Fruit fly (Drosophila melanogaster) whole organism, embryonic: ENCODE measurements around the gene CG6843.

Experiments
- ATbp ChIP-seq: fragments of 200-800 bp; sonication (Bioruptor generic); optimal IDR thresholded peaks from 2 replicates; lab custom pipeline; 2017; ENCODE audit warnings: missing biosample characterization, mild to moderate bottlenecking, missing genetic modification characterization, missing genetic modification reagents
- Abd-B ChIP-seq: fragments of 200-800 bp; sonication (Bioruptor generic); optimal IDR thresholded peaks from 2 replicates; lab custom pipeline; 2018; ENCODE audit warnings: missing biosample characterization, mild to moderate bottlenecking, missing genetic modification characterization, moderate library complexity
- CG12299 ChIP-seq: fragments of 200-800 bp; sonication (Bioruptor generic); optimal IDR thresholded peaks from 2 replicates; lab custom pipeline; 2018; ENCODE audit warnings: missing biosample characterization, mild to moderate bottlenecking, missing genetic modification characterization
- CG1233 ChIP-seq: fragments of 200-800 bp; sonication (Bioruptor generic); optimal IDR thresholded peaks from 4 replicates; lab custom pipeline; 2018; ENCODE audit warnings: missing biosample characterization, mild to moderate bottlenecking, missing genetic modification characterization
- CG14710 ChIP-seq: fragments of 200-800 bp; sonication (Bioruptor generic); optimal IDR thresholded peaks from 3 replicates; lab custom pipeline; 2019; ENCODE audit warnings: missing biosample characterization, mild to moderate bottlenecking, missing genetic modification characterization, moderate library complexity
- CG1529 ChIP-seq: fragments of 200-800 bp; sonication (Bioruptor generic); optimal IDR thresholded peaks from 3 replicates; lab custom pipeline; 2018; ENCODE audit warnings: missing biosample characterization, missing genetic modification characterization
- CG1647 ChIP-seq: fragments of 200-800 bp; sonication (Bioruptor generic); optimal IDR thresholded peaks from 3 replicates; lab custom pipeline; 2016; ENCODE audit warnings: missing biosample characterization, missing genetic modification characterization
- CG17359 ChIP-seq: fragments of 200-800 bp; sonication (Bioruptor generic); optimal IDR thresholded peaks from 3 replicates; lab custom pipeline; 2018; ENCODE audit warnings: missing biosample characterization, mild to moderate bottlenecking, missing genetic modification characterization, moderate library complexity
- CG17612 ChIP-seq: fragments of 200-800 bp; sonication (Bioruptor generic); IDR thresholded peaks from 2 replicates; pipeline ENCODE4 v1.3.6; 2022; ENCODE audit warnings: missing biosample characterization, missing genetic modification characterization
- CG2199 ChIP-seq: fragments of 200-800 bp; sonication (Bioruptor generic); IDR thresholded peaks from 3 replicates; pipeline ENCODE4 v1.3.6; 2022; ENCODE audit warnings: missing biosample characterization, missing genetic modification characterization
- CG31224 ChIP-seq: fragments of 200-800 bp; sonication (Bioruptor generic); IDR thresholded peaks from 2 replicates; pipeline ENCODE4 v1.3.6; 2022; ENCODE audit warnings: missing biosample characterization, missing genetic modification characterization
- CG34376 ChIP-seq: fragments of 200-800 bp; sonication (Bioruptor generic); optimal IDR thresholded peaks from 2 replicates; lab custom pipeline; 2018; ENCODE audit warnings: missing biosample characterization, mild to moderate bottlenecking, missing genetic modification characterization
- CG4328 ChIP-seq: fragments of 200-800 bp; sonication (Bioruptor generic); optimal IDR thresholded peaks from 3 replicates; lab custom pipeline; 2017; ENCODE audit warnings: missing biosample characterization, missing genetic modification reagents, missing genetic modification characterization
- CG4617 ChIP-seq: fragments of 200-800 bp; sonication (Bioruptor generic); optimal IDR thresholded peaks from 3 replicates; lab custom pipeline; 2016; ENCODE audit warnings: missing biosample characterization, missing genetic modification characterization, borderline replicate concordance
- CG6254 ChIP-seq: fragments of 200-800 bp; sonication (Bioruptor generic); optimal IDR thresholded peaks from 3 replicates; lab custom pipeline; 2017; ENCODE audit warnings: mild to moderate bottlenecking, missing biosample characterization, missing genetic modification reagents, missing genetic modification characterization
- CG6654 ChIP-seq: fragments of 200-800 bp; sonication (Bioruptor generic); optimal IDR thresholded peaks from 2 replicates; lab custom pipeline; 2017; ENCODE audit warnings: missing biosample characterization, mild to moderate bottlenecking, missing genetic modification characterization
- CG6765 ChIP-seq: fragments of 200-800 bp; sonication (Bioruptor generic); optimal IDR thresholded peaks from 3 replicates; lab custom pipeline; 2017; ENCODE audit warnings: missing biosample characterization, mild to moderate bottlenecking, missing genetic modification characterization
- CG7745 ChIP-seq: fragments of 200-800 bp; sonication (Bioruptor generic); optimal IDR thresholded peaks from 2 replicates; lab custom pipeline; 2018; ENCODE audit warnings: missing biosample characterization, mild to moderate bottlenecking, missing genetic modification characterization, moderate library complexity
- CG8290 ChIP-seq, 3 experiments: fragments of 200-800 bp; sonication (Bioruptor generic); optimal IDR thresholded peaks; 2 replicates each; lab custom pipeline; 2016 to 2019; ENCODE audit warnings: missing biosample characterization in 3 of 3, missing genetic modification characterization in 3 of 3, mild to moderate bottlenecking in 2 of 3, moderate library complexity in 1 of 3
- CTCF ChIP-seq: fragments of 200-800 bp; sonication (Bioruptor generic); optimal IDR thresholded peaks from 2 replicates; lab custom pipeline; 2017; ENCODE audit warnings: missing biosample characterization, mild to moderate bottlenecking, missing genetic modification characterization, moderate library complexity
- CoRest ChIP-seq: fragments of 200-800 bp; sonication (Bioruptor generic); optimal IDR thresholded peaks from 3 replicates; lab custom pipeline; 2018; ENCODE audit warnings: missing biosample characterization, mild to moderate bottlenecking, missing genetic modification characterization, moderate library complexity
- Dll ChIP-seq: fragments of 200-800 bp; sonication (Bioruptor generic); IDR thresholded peaks from 4 replicates; pipeline ENCODE4 v1.3.6; 2022; ENCODE audit warnings: missing biosample characterization, missing genetic modification characterization; ENCODE audit not compliant: partially characterized antibody
- E2f2 ChIP-seq: fragments of 200-800 bp; sonication (Bioruptor generic); IDR thresholded peaks from 2 replicates; pipeline ENCODE4 v1.3.6; 2022; ENCODE audit warnings: missing biosample characterization, missing genetic modification characterization
- HHEX ChIP-seq: fragments of 200-800 bp; sonication (Bioruptor generic); optimal IDR thresholded peaks from 3 replicates; lab custom pipeline; 2017; ENCODE audit warnings: missing biosample characterization, mild to moderate bottlenecking, missing genetic modification characterization, missing genetic modification reagents
- HLHmδ ChIP-seq: fragments of 200-800 bp; sonication (Bioruptor generic); optimal IDR thresholded peaks from 2 replicates; lab custom pipeline; 2018; ENCODE audit warnings: missing biosample characterization, mild to moderate bottlenecking, missing genetic modification characterization, moderate library complexity
- HmgZ ChIP-seq: fragments of 200-800 bp; sonication (Bioruptor generic); optimal IDR thresholded peaks from 2 replicates; lab custom pipeline; 2018; ENCODE audit warnings: missing biosample characterization, mild to moderate bottlenecking, missing genetic modification characterization
- MTF-1 ChIP-seq: fragments of 200-800 bp; sonication (Bioruptor generic); optimal IDR thresholded peaks from 2 replicates; lab custom pipeline; 2018; ENCODE audit warnings: missing biosample characterization, mild to moderate bottlenecking, missing genetic modification characterization, borderline replicate concordance
- NC2β ChIP-seq: fragments of 200-800 bp; sonication (Bioruptor generic); optimal IDR thresholded peaks from 2 replicates; lab custom pipeline; 2016; ENCODE audit warnings: missing biosample characterization, missing genetic modification characterization
- Pdp1 ChIP-seq, 2 experiments: fragments of 200-800 bp; sonication (Bioruptor generic); optimal IDR thresholded peaks; 3 replicates each; lab custom pipeline; 2016; ENCODE audit warnings: missing biosample characterization in 2 of 2, missing genetic modification characterization in 2 of 2, mild to moderate bottlenecking in 1 of 2, moderate library complexity in 1 of 2
- Rx ChIP-seq: fragments of 200-800 bp; sonication (Bioruptor generic); IDR thresholded peaks from 2 replicates; pipeline ENCODE4 v1.3.6; 2022; ENCODE audit warnings: missing biosample characterization, missing genetic modification characterization
- Tbp ChIP-seq: fragments of >200 bp; optimal IDR thresholded peaks from 2 replicates; lab custom pipeline; 2018; ENCODE audit warnings: missing biosample characterization, missing genetic modification characterization
- bowl ChIP-seq: fragments of 200-800 bp; sonication (Bioruptor generic); IDR thresholded peaks from 2 replicates; pipeline ENCODE4 v1.3.6; 2022; ENCODE audit warnings: missing biosample characterization, missing genetic modification characterization
- chinmo ChIP-seq: fragments of 200-800 bp; sonication (Bioruptor generic); IDR thresholded peaks from 4 replicates; pipeline ENCODE4 v1.3.6; 2022; ENCODE audit warnings: missing biosample characterization, missing genetic modification characterization; ENCODE audit not compliant: partially characterized antibody
- dati ChIP-seq: fragments of 200-800 bp; sonication (Bioruptor generic); IDR thresholded peaks from 2 replicates; pipeline ENCODE4 v1.3.6; 2022; ENCODE audit warnings: missing biosample characterization, missing genetic modification characterization
- dpn ChIP-seq, 2 experiments: fragments of 200-800 bp; sonication (Bioruptor generic); optimal IDR thresholded peaks; 3 replicates each; lab custom pipeline; 2016; ENCODE audit warnings: missing biosample characterization in 2 of 2, missing genetic modification characterization in 2 of 2
- fd3F ChIP-seq: fragments of 200-800 bp; sonication (Bioruptor generic); optimal IDR thresholded peaks from 2 replicates; lab custom pipeline; 2018; ENCODE audit warnings: missing biosample characterization, mild to moderate bottlenecking, missing genetic modification characterization, moderate library complexity
- fd64A ChIP-seq: fragments of 200-800 bp; sonication (Bioruptor generic); optimal IDR thresholded peaks from 3 replicates; lab custom pipeline; 2018; ENCODE audit warnings: missing biosample characterization, mild to moderate bottlenecking, missing genetic modification characterization
- fru ChIP-seq: fragments of >200 bp; optimal IDR thresholded peaks from 2 replicates; lab custom pipeline; 2017
- gt ChIP-seq: fragments of 200-800 bp; sonication (Bioruptor generic); IDR thresholded peaks from 2 replicates; pipeline ENCODE4 v1.3.6; 2022; ENCODE audit warnings: missing biosample characterization, missing genetic modification characterization
- lov ChIP-seq, 2 experiments: fragments of 200-800 bp in 1 of 2; fragments of >200 bp in 1 of 2; sonication (Bioruptor generic) in 1 of 2; IDR thresholded peaks in 1 of 2; optimal IDR thresholded peaks in 1 of 2; 2 replicates in 1 of 2; 3 replicates in 1 of 2; pipeline versions ENCODE4 v1.3.6 to Lab custom; 2017 to 2022; ENCODE audit warnings: missing biosample characterization in 1 of 2, missing genetic modification characterization in 1 of 2
- nmo ChIP-seq: fragments of 200-800 bp; sonication (Bioruptor generic); optimal IDR thresholded peaks from 2 replicates; lab custom pipeline; 2018; ENCODE audit warnings: missing biosample characterization, mild to moderate bottlenecking, missing genetic modification characterization, moderate library complexity
- odd ChIP-seq: fragments of 200-800 bp; sonication (Bioruptor generic); optimal IDR thresholded peaks from 2 replicates; lab custom pipeline; 2017; ENCODE audit warnings: missing biosample characterization, mild to moderate bottlenecking, missing genetic modification characterization
- pita ChIP-seq: fragments of 200-800 bp; sonication (Bioruptor generic); optimal IDR thresholded peaks from 2 replicates; lab custom pipeline; 2017; ENCODE audit warnings: missing biosample characterization, mild to moderate bottlenecking, missing genetic modification characterization
- salm ChIP-seq: fragments of 200-800 bp; sonication (Bioruptor generic); optimal IDR thresholded peaks from 2 replicates; lab custom pipeline; 2018; ENCODE audit warnings: missing biosample characterization, mild to moderate bottlenecking, missing genetic modification characterization
- sd ChIP-seq: fragments of 200-800 bp; sonication (Bioruptor generic); optimal IDR thresholded peaks from 3 replicates; lab custom pipeline; 2018; ENCODE audit warnings: missing biosample characterization, mild to moderate bottlenecking, missing genetic modification characterization, moderate library complexity
- sens ChIP-seq: fragments of 200-800 bp; sonication (Bioruptor generic); peaks from one replicate; lab custom pipeline; 2016; ENCODE audit warnings: missing biosample characterization, missing genetic modification characterization
- sens-2 ChIP-seq: fragments of 200-800 bp; sonication (Bioruptor generic); IDR thresholded peaks from 2 replicates; pipeline ENCODE4 v1.3.6; 2022; ENCODE audit warnings: missing biosample characterization, missing genetic modification characterization
- sug ChIP-seq: fragments of 200-800 bp; optimal IDR thresholded peaks from 2 replicates; lab custom pipeline; 2019; ENCODE audit warnings: missing biosample characterization, mild to moderate bottlenecking, missing genetic modification characterization, moderate library complexity

The CG6843 gene

dm6 chr3L:18890283-18891175, 10.9 kb upstream of the CG6843 start, which contains the start of gene CG3961 (continued):
- TF ChIP-seq nmo (GFP tag; lab: Kevin White, UChicago) (peak; percentile 100), CG6654 (GFP tag; lab: Kevin White, UChicago) (peak; percentile 89), salm (peak; percentile 97), ATbp (peak; percentile 96), sens-2 (GFP tag; lab: Robert Waterston, UW) (no peak; the same call in 1 of the 2 replicates), MTF-1 (GFP tag; lab: Kevin White, UChicago) (peak; percentile 78), fru (lab: Kevin White, UChicago) (no peak), NC2β (GFP tag; lab: Kevin White, UChicago) (peak; percentile 89), Tbp (no peak), CG1529 (GFP tag; lab: Kevin White, UChicago) (peak; percentile 99), CG4617 (GFP tag; lab: Kevin White, UChicago) (peak; percentile 90), Abd-B (GFP tag; lab: Kevin White, UChicago) (peak; percentile 97), dpn (GFP tag; optimal IDR thresholded peaks at IDR 0.05; lab: Kevin White, UChicago) (peak; percentile 88 to 97), fd3F (peak; percentile 93), dati (GFP tag; lab: Robert Waterston, UW) (peak; percentile 49), HHEX (GFP tag; lab: Kevin White, UChicago) (peak; percentile 96), CG4328 (GFP tag; lab: Kevin White, UChicago) (peak; percentile 96), CoRest (tag; lab: Kevin White, UChicago) (peak; percentile 99), CG17612 (GFP tag; lab: Robert Waterston, UW) (no peak), HLHmδ (GFP tag; lab: Kevin White, UChicago) (peak; percentile 97), Dll (GFP tag; lab: Robert Waterston, UW) (no peak), CG7745 (no peak), CG14710 (tag; lab: Kevin White, UChicago) (peak; percentile 98)

dm6 chr3L:18891986-18892385, 9.4 kb upstream of the CG6843 start, which contains the start of gene NijB:
Gene NijB, plus strand, starts transcription at chr3L:18892383.
- TF ChIP-seq Pdp1 (GFP tag; optimal IDR thresholded peaks at IDR 0.05; lab: Kevin White, UChicago) (peak in 1 of 2 experiments; percentile 60), Rx (GFP tag; lab: Robert Waterston, UW) (no peak), gt (GFP tag; lab: Robert Waterston, UW) (no peak), sug (tag; lab: Kevin White, UChicago) (peak; percentile 4), CG6254 (GFP tag; lab: Kevin White, UChicago) (no peak), CG17359 (tag; lab: Kevin White, UChicago) (peak; percentile 63), CG31224 (GFP tag; lab: Robert Waterston, UW) (no peak), chinmo (GFP tag; lab: Robert Waterston, UW) (0 out of 4 replicates have a peak, but pooled peaks have one; percentile 30), CTCF (peak; percentile 11), CG6765 (GFP tag; lab: Kevin White, UChicago) (no peak), fd64A (GFP tag; lab: Kevin White, UChicago) (no peak), lov (optimal IDR thresholded peaks at IDR 0.05; lab: Kevin White, UChicago) (no peak), lov (GFP tag; IDR thresholded peaks at IDR 0.05; lab: Robert Waterston, UW) (no peak), CG34376 (peak; percentile 12), odd (GFP tag; lab: Kevin White, UChicago) (no peak), HmgZ (tag; lab: Kevin White, UChicago) (peak; percentile 52), E2f2 (GFP tag; lab: Robert Waterston, UW) (peak; percentile 12; the same call in 1 of the 2 replicates), CG1233 (no peak), CG8290 (GFP tag; optimal IDR thresholded peaks at IDR 0.05; lab: Kevin White, UChicago) (peak; percentile 3), CG8290 (tag; optimal IDR thresholded peaks at IDR 0.05; lab: Kevin White, UChicago) (peak in 1 of 2 experiments; percentile 8), CG1647 (GFP tag; lab: Kevin White, UChicago) (no peak), sd (tag; lab: Kevin White, UChicago) (peak; percentile 30), bowl (GFP tag; lab: Robert Waterston, UW) (no peak), CG12299 (tag; lab: Kevin White, UChicago) (no peak), CG2199 (0 out of 3 replicates have a peak, but pooled peaks have one; percentile 45), pita (GFP tag; lab: Kevin White, UChicago) (peak; percentile 61), sens (GFP tag; lab: Kevin White, UChicago) (peak; percentile 71)
